Fruit fly (Drosophila melanogaster): Measurements from ENCODE around the gene Bdbt.

Bdbt gene

DNA sequence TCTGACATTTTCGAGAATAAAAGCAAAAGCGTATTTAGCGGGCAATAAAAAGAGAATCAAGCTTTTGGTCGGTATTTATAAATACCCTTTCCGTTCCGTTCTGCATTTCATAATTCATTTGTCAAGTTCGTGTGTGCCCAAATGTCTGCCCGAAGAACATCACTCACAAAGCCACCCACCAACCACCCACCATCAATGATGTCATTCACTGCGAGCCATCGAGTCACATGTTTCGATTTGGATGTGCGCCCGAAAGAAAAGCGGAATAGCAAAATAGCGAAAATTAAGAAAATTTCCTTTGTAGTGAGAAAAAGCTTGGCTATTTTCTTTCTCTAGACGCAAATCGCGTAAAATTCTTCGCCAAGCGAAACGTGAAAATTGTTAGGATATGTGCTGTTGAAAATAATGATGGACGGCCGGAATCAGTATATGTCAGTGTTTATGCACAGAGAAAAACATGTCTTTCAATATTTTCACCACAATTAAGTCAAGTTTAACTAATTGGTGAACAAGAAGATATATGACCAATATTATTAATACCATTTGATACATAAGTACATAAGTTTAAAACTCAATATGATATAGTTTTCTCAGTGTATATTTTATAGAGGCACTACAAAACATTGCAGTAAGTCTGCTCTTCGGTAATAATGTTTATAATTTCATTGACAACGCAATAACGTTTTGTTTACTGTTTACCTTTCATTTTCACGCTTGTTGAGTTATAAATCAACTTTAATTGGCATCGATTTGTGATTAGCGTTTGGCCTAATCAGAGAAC is 32.6 kb upstream of the Bdbt start (continued):
- TF ChIP-seq Hey (tag; optimal IDR thresholded peaks at IDR 0.05): no peak
- no peak for TF ChIP-seq bbx (GFP tag; IDR thresholded peaks at IDR 0.05; ENCODE audit: partially characterized antibody)
- no peak for TF ChIP-seq CG17186 (GFP tag; optimal IDR thresholded peaks at IDR 0.05)
- no peak for TF ChIP-seq Hr39 (optimal IDR thresholded peaks at IDR 0.05)
- TF ChIP-seq Eip74EF (GFP tag; optimal IDR thresholded peaks at IDR 0.05): peak in 1 of 2 experiments; percentile 34
- TF ChIP-seq dpn (GFP tag; optimal IDR thresholded peaks at IDR 0.05): peak; percentile 33 to 51
- TF ChIP-seq CG2199 (GFP tag; IDR thresholded peaks at IDR 0.05): no peak
- TF ChIP-seq Pdp1 (GFP tag; optimal IDR thresholded peaks at IDR 0.05): peak; percentile 2 to 55
- peak; percentile 4 for TF ChIP-seq ems (GFP tag; optimal IDR thresholded peaks at IDR 0.05)
- TF ChIP-seq schlank (tag; optimal IDR thresholded peaks at IDR 0.05): no peak
- peak; percentile 69 for TF ChIP-seq Hmr (GFP tag; optimal IDR thresholded peaks at IDR 0.05)
- TF ChIP-seq hth (optimal IDR thresholded peaks at IDR 0.05): no peak
- TF ChIP-seq Poxn (GFP tag; IDR thresholded peaks at IDR 0.05): no peak
- no peak for TF ChIP-seq Antp (GFP tag; optimal IDR thresholded peaks at IDR 0.05)
- no peak for TF ChIP-seq CG6272 (GFP tag; IDR thresholded peaks at IDR 0.05)
- TF ChIP-seq Camta (GFP tag; optimal IDR thresholded peaks at IDR 0.05): peak; percentile 37
- no peak for TF ChIP-seq CkIIα-i1 (GFP tag; IDR thresholded peaks at IDR 0.05)
- peak; percentile 52; the same call in 1 of the 2 replicates for TF ChIP-seq stc (GFP tag; IDR thresholded peaks at IDR 0.05)
- TF ChIP-seq CG15696 (tag; optimal IDR thresholded peaks at IDR 0.05): no peak
- peak; percentile 42 for TF ChIP-seq Asciz (GFP tag; optimal IDR thresholded peaks at IDR 0.05)
- TF ChIP-seq ranshi (GFP tag; IDR thresholded peaks at IDR 0.05): peak; percentile 40; the same call in 1 of the 2 replicates
- TF ChIP-seq grau (tag; optimal IDR thresholded peaks at IDR 0.05): peak; percentile 76
- no peak for TF ChIP-seq CG34224 (GFP tag; IDR thresholded peaks at IDR 0.05; ENCODE audit: partially characterized antibody)
- TF ChIP-seq MESR4 (GFP tag; optimal IDR thresholded peaks at IDR 0.05): no peak
- no peak for TF ChIP-seq CG10462 (GFP tag; optimal IDR thresholded peaks at IDR 0.05)
- TF ChIP-seq CG4820 (GFP tag; optimal IDR thresholded peaks at IDR 0.05): peak; percentile 4
- no peak for TF ChIP-seq gt (GFP tag; IDR thresholded peaks at IDR 0.05)
- TF ChIP-seq HmgZ (tag; optimal IDR thresholded peaks at IDR 0.05): peak; percentile 31
- TF ChIP-seq Nf-YB (GFP tag; optimal IDR thresholded peaks at IDR 0.05): no peak
- peak; percentile 58; the same call in 1 of the 2 replicates for TF ChIP-seq CG32772 (GFP tag; IDR thresholded peaks at IDR 0.05)
- peak; percentile 25 for TF ChIP-seq HLH54F (GFP tag; optimal IDR thresholded peaks at IDR 0.05)
- TF ChIP-seq E2f1 (GFP tag; IDR thresholded peaks at IDR 0.05): no peak
- TF ChIP-seq CG8290 (GFP tag; optimal IDR thresholded peaks at IDR 0.05): no peak
- TF ChIP-seq CG8290 (tag; optimal IDR thresholded peaks at IDR 0.05): peak in 1 of 2 experiments; percentile 77
- no peak for TF ChIP-seq Hmx (GFP tag; optimal IDR thresholded peaks at IDR 0.05)
- TF ChIP-seq CG18599 (GFP tag; optimal IDR thresholded peaks at IDR 0.05): peak; percentile 69
- 0 out of 2 replicates have a peak, but pooled peaks have one; percentile 14 for TF ChIP-seq CG11085 (GFP tag; IDR thresholded peaks at IDR 0.05)
- no peak for TF ChIP-seq CG30020 (tag; optimal IDR thresholded peaks at IDR 0.05)
- TF ChIP-seq CHES-1-like (GFP tag; optimal IDR thresholded peaks at IDR 0.05): no peak
- TF ChIP-seq gcm2 (GFP tag; optimal IDR thresholded peaks at IDR 0.05): no peak
- peak; percentile 77 for TF ChIP-seq slbo (GFP tag; IDR thresholded peaks at IDR 0.05)
- TF ChIP-seq Mad (GFP tag; optimal IDR thresholded peaks at IDR 0.05): no peak
- no peak for TF ChIP-seq slp2 (GFP tag; optimal IDR thresholded peaks at IDR 0.05)
- no peak; the same call in 1 of the 2 replicates for TF ChIP-seq Ravus (GFP tag; IDR thresholded peaks at IDR 0.05)
- peak in 1 of 2 experiments; percentile 56 for TF ChIP-seq bsh (GFP tag; optimal IDR thresholded peaks at IDR 0.05)
- TF ChIP-seq psq (GFP tag; optimal IDR thresholded peaks at IDR 0.05): no peak
- no peak for TF ChIP-seq CG4707 (GFP tag; optimal IDR thresholded peaks at IDR 0.05)
- TF ChIP-seq disco-r (GFP tag; optimal IDR thresholded peaks at IDR 0.05): no peak
- TF ChIP-seq fd102C (GFP tag; optimal IDR thresholded peaks at IDR 0.05): no peak
- no peak for TF ChIP-seq cad (GFP tag; optimal IDR thresholded peaks at IDR 0.05)
